Worm (Caenorhabditis elegans): ENCODE results near the gene F56A11.4.

- no peak for TF ChIP-seq dve-1 (tag; optimal IDR thresholded peaks at IDR 0.05; ENCODE audit: insufficient read depth)
- TF ChIP-seq aly-2 (tag; optimal IDR thresholded peaks at IDR 0.05), result no peak
- no peak for TF ChIP-seq gei-8 (GFP tag; optimal IDR thresholded peaks at IDR 0.05)
- TF ChIP-seq attf-4 (tag; optimal IDR thresholded peaks at IDR 0.05), result no peak
- no peak for TF ChIP-seq dpl-1 (GFP tag; optimal IDR thresholded peaks at IDR 0.05)
- no peak for TF ChIP-seq fos-1 (tag; optimal IDR thresholded peaks at IDR 0.05)
- TF ChIP-seq egl-27 (tag; optimal IDR thresholded peaks at IDR 0.05), result no peak
- TF ChIP-seq unc-62 (GFP tag; optimal IDR thresholded peaks at IDR 0.05 in 1 of 2), result no peak
- TF ChIP-seq unc-62 (tag; optimal IDR thresholded peaks at IDR 0.05), result no peak
- no peak for TF ChIP-seq pqm-1 (tag; optimal IDR thresholded peaks at IDR 0.05)
- no peak for TF ChIP-seq jun-1 (tag; optimal IDR thresholded peaks at IDR 0.05)
- TF ChIP-seq saeg-2 (GFP tag; IDR thresholded peaks at IDR 0.05), result no peak
Measured at ce11 chrIV:548000-548399, at the start of gene F56A11.4.
